Worm (Caenorhabditis elegans): Measurements from ENCODE around the gene K10D2.5.

DNA sequence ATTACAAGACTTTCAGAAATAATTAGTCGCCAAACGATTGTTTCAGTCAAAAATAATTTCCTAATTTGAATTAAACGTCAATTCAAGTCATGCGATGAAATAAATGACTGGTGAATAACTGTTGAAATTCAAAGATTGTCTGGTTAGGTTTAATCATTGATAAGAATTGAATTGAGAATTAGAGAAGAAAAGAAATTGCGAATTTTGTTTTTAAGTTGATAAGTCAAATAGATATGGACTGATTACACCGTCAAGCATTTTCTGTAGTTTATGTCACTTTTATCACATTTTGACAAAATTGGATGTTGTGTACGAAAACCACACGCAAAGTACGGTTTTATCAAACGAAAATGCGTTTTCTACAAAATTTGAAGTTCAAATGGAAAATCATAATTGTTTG, 28.7 kb downstream of the K10D2.5 start:
- TF ChIP-seq aly-2 (tag; optimal IDR thresholded peaks at IDR 0.05) (no peak), nhr-77 (tag; optimal IDR thresholded peaks at IDR 0.05) (no peak), ztf-4 (tag; optimal IDR thresholded peaks at IDR 0.05) (no peak), sem-4 (tag; optimal IDR thresholded peaks at IDR 0.05) (no peak), nhr-237 (tag; optimal IDR thresholded peaks at IDR 0.05) (no peak), lsy-2 (tag; optimal IDR thresholded peaks at IDR 0.05) (peak in 1 of 2 experiments; percentile 28), snpc-4 (tag; optimal IDR thresholded peaks at IDR 0.05) (no peak), skn-1 (tag; optimal IDR thresholded peaks at IDR 0.05) (no peak), nhr-11 (tag; optimal IDR thresholded peaks at IDR 0.05) (no peak), lin-13 (GFP tag; optimal IDR thresholded peaks at IDR 0.05) (no peak), ceh-16 (tag; optimal IDR thresholded peaks at IDR 0.05) (no peak), mab-5 (tag; optimal IDR thresholded peaks at IDR 0.05) (no peak)
